Fruit fly (Drosophila melanogaster): ENCODE measurements around the gene Brr2.
A peak's percentile ranks its signal among the peaks of the same experiment; 100 is the strongest.

The Brr2 gene

DNA sequence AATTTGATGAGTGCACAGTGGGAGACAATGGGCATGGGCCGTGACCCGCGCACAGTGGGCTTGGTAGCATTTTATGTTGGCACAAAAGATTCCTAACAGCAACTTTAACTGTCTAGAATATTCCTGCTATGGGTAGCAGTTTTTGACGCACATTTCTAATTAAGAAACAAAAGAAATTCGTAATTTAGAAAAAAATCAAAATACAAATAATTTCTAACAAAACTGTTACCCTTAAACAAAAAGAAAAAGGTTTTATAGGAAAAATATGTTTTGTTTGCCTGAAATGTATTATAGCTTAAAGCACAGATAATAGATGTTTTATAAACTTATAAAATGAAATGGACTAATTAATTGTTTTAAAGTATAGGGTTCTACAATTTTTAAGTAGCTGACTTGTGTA is 49.2 kb upstream of the Brr2 start (continued):
- TF ChIP-seq CG16813 (GFP tag; IDR thresholded peaks at IDR 0.05; ENCODE audit: partially characterized antibody) (no peak), CG8765 (GFP tag; IDR thresholded peaks at IDR 0.05) (no peak), so (GFP tag; IDR thresholded peaks at IDR 0.05) (no peak), pfk (GFP tag; optimal IDR thresholded peaks at IDR 0.05) (no peak), onecut (GFP tag; IDR thresholded peaks at IDR 0.05) (no peak), CG2678 (tag; optimal IDR thresholded peaks at IDR 0.05) (no peak), dm (GFP tag; optimal IDR thresholded peaks at IDR 0.05) (no peak), HHEX (GFP tag; optimal IDR thresholded peaks at IDR 0.05) (no peak), Bdp1 (GFP tag; optimal IDR thresholded peaks at IDR 0.05) (no peak), CG2889 (GFP tag; IDR thresholded peaks at IDR 0.05) (no peak), CG4820 (GFP tag; optimal IDR thresholded peaks at IDR 0.05) (peak; percentile 40), CG6813 (GFP tag; optimal IDR thresholded peaks at IDR 0.05) (no peak), pum (GFP tag; optimal IDR thresholded peaks at IDR 0.05) (no peak), CG3838 (GFP tag; optimal IDR thresholded peaks at IDR 0.05) (no peak), seq (GFP tag; IDR thresholded peaks at IDR 0.05) (no peak), CG11504 (tag; optimal IDR thresholded peaks at IDR 0.05) (peak; percentile 17), sens (GFP tag) (no peak), bcd (GFP tag; optimal IDR thresholded peaks at IDR 0.05) (no peak), prd (optimal IDR thresholded peaks at IDR 0.05) (no peak), prd (GFP tag; IDR thresholded peaks at IDR 0.05) (peak; percentile 29; the same call in 1 of the 3 replicates), CG9797 (GFP tag; optimal IDR thresholded peaks at IDR 0.05) (no peak), exex (tag; optimal IDR thresholded peaks at IDR 0.05) (no peak), Blimp-1 (GFP tag; optimal IDR thresholded peaks at IDR 0.05) (peak; percentile 46), Hr78 (GFP tag; optimal IDR thresholded peaks at IDR 0.05) (no peak), caup (GFP tag; optimal IDR thresholded peaks at IDR 0.05; ENCODE audit: severe bottlenecking) (no peak), Ptx1 (GFP tag; IDR thresholded peaks at IDR 0.05) (no peak), p53 (GFP tag; optimal IDR thresholded peaks at IDR 0.05) (no peak), wor (GFP tag; IDR thresholded peaks at IDR 0.05) (no peak), CG4707 (GFP tag; optimal IDR thresholded peaks at IDR 0.05) (peak; percentile 67), Gsc (GFP tag; IDR thresholded peaks at IDR 0.05) (no peak), CG31441 (GFP tag; IDR thresholded peaks at IDR 0.05) (0 out of 2 replicates have a peak, but pooled peaks have one; percentile 16), Asciz (GFP tag; optimal IDR thresholded peaks at IDR 0.05) (no peak), Rx (GFP tag; IDR thresholded peaks at IDR 0.05) (no peak), cwo (GFP tag; optimal IDR thresholded peaks at IDR 0.05) (no peak), Dek (tag; optimal IDR thresholded peaks at IDR 0.05) (no peak), CG6254 (GFP tag; optimal IDR thresholded peaks at IDR 0.05) (peak; percentile 15), ind (GFP tag; optimal IDR thresholded peaks at IDR 0.05) (no peak), tin (GFP tag; optimal IDR thresholded peaks at IDR 0.05) (peak; percentile 3), gem (tag; optimal IDR thresholded peaks at IDR 0.05) (peak; percentile 16), slou (GFP tag; optimal IDR thresholded peaks at IDR 0.05) (no peak), CG10462 (GFP tag; optimal IDR thresholded peaks at IDR 0.05) (no peak), CTCF (GFP tag; optimal IDR thresholded peaks at IDR 0.05) (no peak), CG2712 (tag; optimal IDR thresholded peaks at IDR 0.05) (peak; percentile 43), Bgb (GFP tag; IDR thresholded peaks at IDR 0.05; ENCODE audit: partially characterized antibody) (no peak), CG9876 (GFP tag; optimal IDR thresholded peaks at IDR 0.05) (no peak), CG7556 (GFP tag; optimal IDR thresholded peaks at IDR 0.05) (peak; percentile 15), bab2 (GFP tag; optimal IDR thresholded peaks at IDR 0.05) (no peak), CG10366 (GFP tag; IDR thresholded peaks at IDR 0.05) (no peak), CG15011 (GFP tag; optimal IDR thresholded peaks at IDR 0.05) (no peak), CG12391 (tag; optimal IDR thresholded peaks at IDR 0.05) (peak; percentile 14), stc (GFP tag; IDR thresholded peaks at IDR 0.05) (no peak), CG17829 (tag; optimal IDR thresholded peaks at IDR 0.05) (no peak)
